Fruit fly (Drosophila melanogaster) whole organism, larva: ENCODE data around the gene Ns1.

ENCODE experiments used
- noc ChIP-seq: fragments of 200-800 bp; sonication (Bioruptor generic); optimal IDR thresholded peaks from 3 replicates; lab custom pipeline; 2019; ENCODE audit warnings: missing biosample characterization, mild to moderate bottlenecking, missing genetic modification characterization, moderate library complexity

Gene Ns1

dm6 chr3R:17059100-17059810 is 13.2 kb downstream of the Ns1 start:
- TF ChIP-seq noc = no peak

dm6 chr3R:17056905-17057251 is 15.6 kb downstream of the Ns1 start:
- no peak for TF ChIP-seq noc

DNA sequence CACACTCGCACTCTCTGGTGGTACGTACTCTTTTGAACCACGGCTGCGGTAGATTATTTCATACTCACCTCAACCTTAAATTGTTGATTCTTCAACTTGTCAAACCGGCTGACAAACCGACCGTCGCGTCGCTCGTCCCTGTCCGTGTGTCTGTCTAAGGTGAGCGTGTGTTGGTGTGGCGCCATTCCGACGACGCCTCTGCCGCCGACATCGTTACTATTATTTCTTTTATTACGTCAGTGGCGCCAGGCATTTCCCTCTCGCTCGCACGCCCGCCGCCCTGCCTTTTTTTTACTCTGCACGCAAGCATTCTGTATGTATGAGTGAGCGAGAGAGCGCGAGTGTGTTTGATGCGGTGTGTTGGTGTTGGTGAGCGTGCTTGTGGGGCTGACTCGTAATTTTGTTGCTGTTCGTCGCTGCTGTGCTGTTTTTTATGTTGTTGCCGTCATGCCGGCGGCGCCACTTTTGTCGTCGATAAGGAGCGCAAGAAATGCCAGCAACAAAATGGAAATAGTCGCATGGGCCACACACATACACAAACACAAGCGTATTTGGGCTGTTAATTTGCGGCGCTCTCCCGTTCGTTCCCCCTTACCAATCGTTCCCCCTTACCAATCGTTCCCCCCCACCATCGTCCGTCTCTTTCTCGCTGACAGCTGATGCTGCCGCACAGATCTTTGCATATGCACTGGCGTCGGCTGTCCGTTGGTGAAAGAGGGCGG is 16.1 kb downstream of the Ns1 start:
- peak; percentile 88 for TF ChIP-seq noc

DNA sequence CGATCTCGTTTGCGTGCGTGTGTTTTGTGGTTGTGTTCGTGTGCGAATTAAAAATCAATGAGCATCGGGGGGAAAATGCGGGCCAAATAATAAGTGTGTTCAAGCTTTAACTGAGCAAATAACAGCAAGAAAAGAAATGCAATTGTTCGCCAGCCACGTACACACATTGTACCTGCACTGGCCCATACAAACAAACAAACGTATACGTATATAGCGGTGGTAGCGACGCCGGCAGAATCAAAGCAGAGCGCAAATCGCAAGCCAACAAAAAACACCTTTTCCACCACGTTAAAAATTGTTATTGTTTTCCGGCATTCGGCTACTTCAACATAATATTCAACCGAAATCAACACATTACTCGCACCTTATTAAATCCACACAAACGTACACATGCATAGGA is 17.9 kb downstream of the Ns1 start:
- TF ChIP-seq noc = no peak

dm6 chr3R:17053415-17054177 is 18.9 kb downstream of the Ns1 start, which contains the start of gene Dad:
Gene Dad, plus strand, starts transcription at chr3R:17054007.
- TF ChIP-seq noc = peak; percentile 7

DNA sequence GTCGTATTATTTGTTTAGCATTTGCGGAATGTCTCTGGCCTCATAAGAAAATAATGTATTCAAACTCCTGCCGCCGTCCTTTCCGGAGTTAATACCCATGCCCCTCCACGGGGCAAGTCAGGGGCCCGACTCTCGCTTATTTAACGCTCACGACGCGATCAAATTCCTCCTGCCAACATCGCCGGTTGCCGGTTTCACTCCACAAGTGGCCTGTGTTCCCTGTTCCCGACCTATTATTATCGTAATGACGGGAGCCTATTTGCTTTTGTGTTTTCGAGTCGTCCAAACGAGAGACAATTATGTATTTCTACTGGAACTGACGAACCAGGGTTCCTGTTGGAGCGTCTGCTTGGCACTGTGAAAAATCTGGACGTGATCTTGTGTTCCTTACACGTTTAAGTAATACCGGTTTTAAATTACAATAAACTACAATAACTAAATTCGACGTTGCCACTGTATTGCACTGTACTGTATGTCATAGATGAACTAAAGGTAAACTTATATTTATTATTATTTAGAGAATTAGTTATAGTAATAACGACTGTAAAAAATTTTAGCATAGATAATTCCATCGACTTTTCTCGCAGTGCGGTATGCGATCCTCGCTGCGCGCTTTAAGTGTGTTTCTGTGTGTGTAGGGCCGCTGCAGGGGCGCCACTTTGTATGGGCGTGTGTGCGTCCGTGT is 19.9 kb downstream of the Ns1 start:
- no peak for TF ChIP-seq noc

DNA sequence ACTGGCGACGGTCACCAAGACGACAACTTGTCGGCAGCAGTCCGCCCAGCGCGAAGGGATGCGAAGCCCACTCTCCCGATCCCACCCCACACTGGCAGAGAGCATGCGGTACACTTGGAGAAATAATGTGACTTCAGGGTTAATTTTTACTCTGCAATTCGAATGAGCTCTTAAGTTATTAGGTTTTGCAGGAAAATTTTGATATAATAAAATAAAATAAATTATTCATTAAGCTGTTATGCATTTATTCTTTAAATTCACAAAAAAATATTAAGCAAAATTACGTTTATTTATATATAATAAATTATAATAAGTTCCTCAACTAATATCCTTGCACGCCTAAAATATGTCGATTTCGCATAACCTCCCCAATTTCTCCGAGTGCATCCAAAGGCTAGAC is 23.6 kb downstream of the Ns1 start:
- no peak for TF ChIP-seq noc

DNA sequence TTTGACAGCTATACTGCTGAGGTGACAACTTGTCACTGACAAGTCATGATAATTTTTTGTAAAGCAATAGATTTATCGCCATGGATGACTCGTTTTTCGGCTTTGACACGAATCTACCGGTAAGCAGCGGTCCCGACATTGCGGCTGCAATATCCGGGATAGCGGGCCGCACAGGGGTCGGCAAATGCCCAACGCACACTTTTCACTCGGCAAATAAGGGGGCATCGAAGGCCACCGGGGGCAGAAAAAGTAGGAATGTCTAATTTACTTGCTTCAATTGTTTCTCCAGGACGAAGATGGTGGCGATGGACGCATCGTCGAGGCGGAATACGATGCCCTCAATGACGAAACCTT is 28.9 kb downstream of the Ns1 start:
- TF ChIP-seq noc = no peak

DNA sequence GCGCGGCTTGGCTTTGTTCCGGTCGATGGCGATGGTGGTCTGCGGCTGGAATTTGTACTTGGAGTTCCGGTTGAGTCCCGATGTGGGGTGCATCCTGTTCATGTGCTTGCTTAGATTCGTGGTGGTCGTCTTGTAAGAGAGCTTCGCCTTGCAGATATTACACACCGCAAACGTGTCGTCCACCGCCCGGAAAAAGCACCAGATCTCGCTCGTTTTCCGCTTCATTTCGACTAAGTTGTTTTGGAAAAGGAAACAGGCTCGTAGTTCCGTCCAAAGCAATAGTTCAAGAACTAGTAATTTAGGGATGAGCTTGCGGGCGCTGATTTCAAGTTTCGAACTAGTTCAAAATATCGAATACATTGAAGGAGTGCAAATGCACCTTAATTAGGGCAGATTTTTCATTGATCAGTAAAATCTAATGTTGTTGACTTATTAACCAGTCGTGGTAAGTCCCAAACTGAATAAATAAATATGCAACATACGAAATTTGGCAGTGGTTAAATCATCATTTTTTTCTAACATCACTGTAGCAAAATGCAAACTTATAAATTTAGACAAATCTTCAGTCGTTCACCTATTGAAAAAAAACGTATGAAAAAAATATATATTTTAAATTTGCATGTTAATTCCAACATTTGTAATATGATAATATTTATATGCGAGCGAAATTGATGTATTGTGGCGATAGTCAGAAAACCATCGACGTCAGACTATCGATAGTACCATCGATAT is 29.5 kb downstream of the Ns1 start, which contains the start of the genes bdwf and Patr-1:
Gene bdwf, minus strand, starts transcription at position 299 of the 732 bp plus-strand sequence.
Gene Patr-1, plus strand, starts transcription at position 727 of the 732 bp plus-strand sequence.
- TF ChIP-seq noc = no peak

dm6 chr3R:17039993-17040807 is 32.3 kb downstream of the Ns1 start, which contains the start of the genes CG18213 and Trm7-32:
Gene CG18213, minus strand, starts transcription at chr3R:17040203.
Gene Trm7-32, plus strand, starts transcription at chr3R:17040682.
- no peak for TF ChIP-seq noc

DNA sequence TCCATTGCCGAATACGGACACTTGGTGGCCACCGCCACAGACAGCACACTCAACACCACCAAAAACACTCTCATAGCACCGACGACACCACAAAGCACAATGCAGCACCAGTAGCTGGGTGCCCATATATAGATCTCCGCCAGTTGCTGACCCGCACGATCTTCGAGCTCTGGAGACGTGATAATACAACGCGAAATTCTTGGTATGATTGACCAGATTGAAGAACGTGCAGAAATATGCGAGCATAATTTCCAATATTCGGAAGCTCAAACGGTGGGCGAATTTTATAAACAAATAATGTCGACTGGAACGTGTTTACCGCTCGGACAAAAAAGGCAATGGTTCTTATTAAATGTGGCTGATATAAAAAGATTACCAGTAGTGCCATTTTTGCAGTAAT is 36.5 kb downstream of the Ns1 start, which contains the start of gene CG4009:
Gene CG4009, minus strand, starts transcription at position 101 of the 400 bp plus-strand sequence.
- TF ChIP-seq noc = no peak

DNA sequence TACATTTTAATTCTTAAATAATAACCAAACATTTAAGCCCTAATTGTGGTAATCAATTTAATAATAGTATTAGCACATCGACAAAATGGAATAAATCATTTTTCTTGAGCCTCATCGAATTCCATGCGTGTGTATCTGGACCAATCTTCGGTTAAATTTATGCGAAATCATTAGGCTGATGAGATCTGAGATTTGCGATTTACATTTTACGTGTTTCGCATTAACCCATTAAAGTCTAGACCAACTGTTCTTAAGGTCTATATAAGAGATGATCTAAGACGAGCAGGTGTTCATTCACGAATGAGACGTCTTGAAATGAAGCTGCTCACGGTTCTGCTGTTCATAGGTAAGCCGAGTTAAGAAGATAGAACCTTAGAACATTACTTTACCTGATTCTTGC is 41.0 kb downstream of the Ns1 start, which contains the start of gene CG31268:
Gene CG31268, plus strand, starts transcription at position 301 of the 400 bp plus-strand sequence.
- TF ChIP-seq noc = no peak

DNA sequence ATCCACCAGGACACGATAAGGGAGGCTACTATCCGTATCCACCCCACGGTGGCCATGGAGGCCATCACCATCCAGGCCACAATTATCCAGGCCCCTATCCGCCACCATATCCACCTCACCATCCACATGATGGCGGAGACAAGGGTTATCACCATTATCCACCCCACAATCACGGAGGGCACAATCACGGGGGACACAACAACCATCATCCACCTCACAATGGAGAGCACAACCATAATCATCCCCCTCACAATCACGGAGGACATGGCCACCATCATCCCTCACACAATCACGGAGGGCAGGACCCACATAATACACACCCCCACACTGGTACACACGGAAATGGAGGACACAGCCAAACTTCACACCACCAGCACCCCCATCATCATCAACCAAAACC is 42.7 kb downstream of the Ns1 start:
- no peak for TF ChIP-seq noc

- no peak for TF ChIP-seq noc
These were observed 44.1 kb downstream of the Ns1 start, which contains the start of gene CG5225 for dm6 chr3R:17028393-17028792. Gene CG5225, plus strand, starts transcription at chr3R:17028693.

DNA sequence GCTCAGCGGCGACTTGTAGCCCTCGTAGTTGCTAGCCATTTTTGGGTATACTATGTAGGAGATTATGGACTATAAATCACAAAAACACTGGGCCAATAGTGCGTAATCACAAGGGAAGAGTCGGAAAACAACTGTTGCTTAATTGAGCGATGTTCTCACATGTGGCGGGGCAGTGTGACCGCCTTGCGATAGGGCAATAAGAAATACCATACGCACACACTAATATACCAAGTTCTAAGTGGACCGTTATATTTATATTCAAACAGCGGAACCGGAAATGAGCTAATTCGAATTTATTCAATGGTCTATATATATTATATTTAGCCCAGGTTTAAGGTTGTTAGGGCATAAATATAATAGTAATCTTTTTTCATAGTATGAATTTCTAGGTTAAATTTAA is 51.5 kb downstream of the Ns1 start, which contains the start of gene Adsl:
Gene Adsl, minus strand, starts transcription at position 165 of the 400 bp plus-strand sequence.
- TF ChIP-seq noc = no peak
